Worm (Caenorhabditis elegans): ENCODE data around the gene fbxa-170.

DNA sequence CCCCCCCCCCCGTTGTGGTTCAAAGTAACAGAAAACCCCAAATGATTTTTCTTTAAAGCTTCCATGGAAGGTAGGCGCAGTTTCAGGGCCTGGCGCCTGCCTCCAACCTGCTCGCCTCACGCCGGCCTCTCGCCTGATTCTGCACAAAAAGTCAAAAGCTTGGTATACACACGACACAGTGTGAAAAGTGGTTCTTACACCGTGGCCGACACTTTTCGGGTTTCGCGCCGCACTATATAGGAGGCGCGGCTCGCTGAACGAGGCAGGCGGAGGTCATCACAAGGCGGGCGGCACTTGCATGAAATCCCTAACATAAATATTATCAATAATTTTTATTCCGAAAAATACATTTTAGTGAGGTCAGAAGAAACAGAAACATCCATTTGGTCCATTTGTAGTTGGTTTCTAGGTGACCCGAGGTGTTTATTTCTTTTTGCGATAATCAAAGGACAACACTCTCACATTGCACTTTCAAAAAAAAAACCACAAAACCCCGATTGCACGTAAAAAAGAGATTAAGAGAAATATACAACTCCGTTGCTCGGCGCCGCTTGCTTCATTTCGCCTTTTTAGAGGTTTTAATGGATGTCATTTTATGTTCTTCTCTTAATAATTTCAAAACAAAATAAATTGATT is 46.9 kb downstream of the fbxa-170 start, which contains the start of gene ZK380.2:
- TF ChIP-seq F13C5.2 (tag; optimal IDR thresholded peaks at IDR 0.05) (no peak), ama-1 (optimal IDR thresholded peaks at IDR 0.05) (no peak), hmbx-1 (tag; optimal IDR thresholded peaks at IDR 0.05) (no peak), B0310.2 (tag; optimal IDR thresholded peaks at IDR 0.05) (no peak), hmg-4 (GFP tag; optimal IDR thresholded peaks at IDR 0.05) (no peak), tra-4 (tag; optimal IDR thresholded peaks at IDR 0.05) (no peak), ceh-13 (GFP tag; optimal IDR thresholded peaks at IDR 0.05) (no peak), aly-1 (tag; optimal IDR thresholded peaks at IDR 0.05) (no peak), hnd-1 (tag; optimal IDR thresholded peaks at IDR 0.05) (no peak), pes-1 (GFP tag; IDR thresholded peaks at IDR 0.05) (no peak)
